Worm (Caenorhabditis elegans): ENCODE results near the gene F55H2.5.

The F55H2.5 gene

DNA sequence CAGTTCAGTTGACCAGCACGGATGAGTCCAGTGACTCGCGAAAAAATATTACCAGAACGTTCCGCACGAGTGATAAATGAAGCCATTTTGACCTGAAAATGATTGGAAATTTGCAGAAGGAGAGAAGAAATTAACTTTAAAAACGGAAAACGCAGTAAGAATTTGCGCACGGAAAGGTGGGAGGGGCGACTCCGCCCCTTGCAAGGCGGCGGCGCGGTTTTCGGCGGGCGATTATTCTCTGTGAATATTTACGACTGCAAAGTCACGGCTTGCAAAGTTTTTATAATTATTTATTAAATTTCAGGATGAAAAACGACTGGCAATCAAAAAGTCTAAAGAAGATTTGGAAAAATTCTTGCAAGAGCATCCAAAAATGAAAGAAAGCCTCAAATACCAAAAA lies 12.3 kb downstream of the F55H2.5 start, which contains the start of gene mrps-23:
mrps-23 (minus strand) TSS at position 92 of the 400 bp plus-strand sequence.
- TF ChIP-seq unc-39 (tag; optimal IDR thresholded peaks at IDR 0.05): no peak
- peak; percentile 48 for TF ChIP-seq nfya-1 (tag; optimal IDR thresholded peaks at IDR 0.05; ENCODE audit: insufficient read depth)
- TF ChIP-seq hmg-11 (tag; optimal IDR thresholded peaks at IDR 0.05): peak; percentile 22
- TF ChIP-seq pha-4 (tag; optimal IDR thresholded peaks at IDR 0.05): peak; percentile 3
- TF ChIP-seq ceh-16 (tag; optimal IDR thresholded peaks at IDR 0.05): no peak

DNA sequence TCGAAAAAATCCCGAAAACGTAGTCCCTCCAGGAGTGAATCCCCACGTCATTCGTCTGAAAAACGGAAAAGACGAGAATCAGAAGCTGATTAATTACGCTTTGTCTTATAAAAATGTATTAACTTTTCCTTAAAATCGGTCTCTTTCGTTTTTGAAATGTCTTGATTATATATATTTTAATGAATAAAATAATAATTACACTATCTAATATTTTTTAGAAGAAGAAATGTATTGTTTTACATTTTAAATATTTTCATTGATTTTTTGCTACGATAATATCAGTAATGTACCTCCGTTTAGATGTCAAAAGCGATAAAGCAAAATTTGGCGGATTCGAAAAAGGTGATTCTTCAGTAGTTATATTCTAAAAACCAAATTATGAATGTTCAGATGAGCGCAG lies 14.0 kb downstream of the F55H2.5 start, which contains the start of gene trpp-3:
trpp-3 (plus strand) TSS at position 301 of the 400 bp plus-strand sequence.
- no peak for TF ChIP-seq nhr-237 (tag; optimal IDR thresholded peaks at IDR 0.05)
- TF ChIP-seq pha-4 (tag; optimal IDR thresholded peaks at IDR 0.05): no peak
- TF ChIP-seq eor-1 (tag; optimal IDR thresholded peaks at IDR 0.05): no peak
- TF ChIP-seq sea-2 (GFP tag; optimal IDR thresholded peaks at IDR 0.05): no peak
- no peak for TF ChIP-seq unc-62 (GFP tag; optimal IDR thresholded peaks at IDR 0.05)
- no peak for TF ChIP-seq ztf-11 (tag; optimal IDR thresholded peaks at IDR 0.05)
- TF ChIP-seq ceh-82 (tag; optimal IDR thresholded peaks at IDR 0.05): no peak
- TF ChIP-seq R02D3.7 (tag; optimal IDR thresholded peaks at IDR 0.05): no peak
- TF ChIP-seq elt-3 (tag; optimal IDR thresholded peaks at IDR 0.05): no peak

DNA sequence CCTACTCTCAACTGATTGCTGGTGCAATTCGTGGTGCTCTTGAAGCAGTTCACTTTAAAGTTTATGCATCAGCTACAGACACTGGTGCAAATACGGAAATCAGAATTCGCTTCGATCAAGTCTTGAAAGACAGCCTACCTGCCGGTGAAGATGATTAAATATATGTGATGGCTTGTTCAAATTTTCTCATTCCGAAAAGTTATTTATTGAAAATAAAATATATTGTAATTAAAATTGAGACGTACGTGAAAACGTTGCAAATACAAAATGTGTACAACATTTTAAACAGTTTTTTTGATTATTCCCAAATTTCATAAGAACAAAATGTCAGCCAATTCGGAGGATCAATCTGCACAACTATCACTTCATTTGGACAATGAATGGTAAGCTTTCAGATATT lies 15.6 kb downstream of the F55H2.5 start, which contains the start of gene ZK1098.6:
ZK1098.6 (plus strand) TSS at position 301 of the 400 bp plus-strand sequence.
- TF ChIP-seq ceh-28 (tag; optimal IDR thresholded peaks at IDR 0.05) (no peak), nhr-237 (tag; optimal IDR thresholded peaks at IDR 0.05) (no peak), pha-4 (tag; optimal IDR thresholded peaks at IDR 0.05) (no peak), ceh-16 (tag; optimal IDR thresholded peaks at IDR 0.05) (no peak), aly-2 (tag; optimal IDR thresholded peaks at IDR 0.05) (no peak), ztf-4 (tag; optimal IDR thresholded peaks at IDR 0.05) (no peak), nhr-12 (tag; optimal IDR thresholded peaks at IDR 0.05) (no peak), jun-1 (tag; optimal IDR thresholded peaks at IDR 0.05) (no peak), ztf-11 (tag; optimal IDR thresholded peaks at IDR 0.05) (no peak), nfya-1 (tag; optimal IDR thresholded peaks at IDR 0.05; ENCODE audit: insufficient read depth) (no peak), pqm-1 (tag; optimal IDR thresholded peaks at IDR 0.05) (no peak)

DNA sequence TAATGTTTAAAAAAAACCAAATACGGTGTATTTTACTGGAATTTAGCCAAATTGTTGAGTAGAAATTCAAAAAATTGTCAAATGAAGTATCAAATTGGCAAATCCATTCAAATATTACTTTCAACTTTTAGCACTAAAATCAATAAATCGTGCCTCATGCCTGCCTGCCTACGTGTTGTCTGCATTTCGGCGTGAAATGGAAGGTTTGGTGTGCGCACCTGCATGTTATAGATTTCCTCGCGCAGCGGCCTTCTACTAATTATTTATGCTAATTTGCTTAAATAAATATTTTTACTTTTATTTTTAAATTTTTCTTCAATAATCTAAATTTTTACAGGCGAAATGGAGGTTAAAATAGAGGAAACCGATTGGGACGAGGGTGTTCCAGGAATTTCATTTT lies 17.6 kb downstream of the F55H2.5 start, which contains the start of gene ZK1098.2:
ZK1098.2 (plus strand) TSS at position 336 of the 400 bp plus-strand sequence.
- TF ChIP-seq nhr-25 (tag; optimal IDR thresholded peaks at IDR 0.05) (no peak), ama-1 (optimal IDR thresholded peaks at IDR 0.05) (no peak), nfya-1 (tag; optimal IDR thresholded peaks at IDR 0.05; ENCODE audit: insufficient read depth) (peak; percentile 34), ztf-4 (tag; optimal IDR thresholded peaks at IDR 0.05) (no peak), pha-4 (tag; optimal IDR thresholded peaks at IDR 0.05) (peak; percentile 69), nhr-11 (tag; optimal IDR thresholded peaks at IDR 0.05) (no peak)

DNA sequence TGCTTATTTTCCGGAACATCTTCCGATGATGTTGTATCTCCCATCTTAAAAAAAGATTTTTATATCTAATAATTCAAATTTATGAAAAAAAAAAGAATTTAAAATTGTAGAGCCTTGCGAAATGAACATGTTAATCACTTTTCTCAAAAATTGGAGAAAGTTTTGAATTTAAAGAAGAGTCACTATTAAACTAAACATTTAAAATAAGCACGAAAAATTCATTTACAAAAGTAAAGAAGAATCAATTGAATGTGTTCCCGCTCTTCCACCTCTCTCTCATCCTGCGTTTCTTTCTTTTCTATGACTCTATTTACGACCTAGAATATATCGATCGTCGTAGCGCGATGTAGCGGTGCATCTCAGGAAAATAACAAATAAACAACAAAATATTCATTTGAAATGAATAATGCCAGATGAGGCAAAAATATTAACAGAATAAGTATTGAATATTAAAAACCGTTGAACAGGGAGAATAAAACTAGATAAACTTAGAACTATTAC lies 27.4 kb downstream of the F55H2.5 start, which contains the start of gene ZK1098.3:
ZK1098.3 (minus strand) TSS at position 51 of the 501 bp plus-strand sequence.
- TF ChIP-seq mdl-1 (tag; optimal IDR thresholded peaks at IDR 0.05) (no peak), ceh-28 (tag; optimal IDR thresholded peaks at IDR 0.05) (peak; percentile 63), tbx-2 (tag; optimal IDR thresholded peaks at IDR 0.05) (no peak), pha-4 (tag; optimal IDR thresholded peaks at IDR 0.05) (peak; percentile 67), nfya-1 (tag; optimal IDR thresholded peaks at IDR 0.05; ENCODE audit: insufficient read depth) (peak; percentile 44)

DNA sequence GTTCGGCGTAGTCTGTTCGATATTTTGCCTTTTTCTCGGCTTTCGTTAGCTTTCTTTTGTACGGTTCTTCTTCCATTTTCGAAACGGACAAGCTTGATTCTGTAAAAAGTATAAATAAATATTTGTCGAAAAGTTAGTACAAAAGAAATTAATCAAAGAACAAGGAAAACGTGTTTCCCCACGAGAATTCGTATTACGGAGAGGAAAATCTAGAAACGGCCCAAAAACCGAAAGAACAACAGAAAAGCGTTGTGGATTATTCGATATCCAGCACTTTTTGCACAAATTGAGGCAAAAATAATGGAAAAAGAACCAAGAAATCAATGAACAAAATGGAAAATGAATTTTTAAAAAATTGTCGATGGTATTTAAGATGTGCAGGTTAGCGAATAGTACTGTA lies 31.0 kb downstream of the F55H2.5 start, which contains the start of gene mut-7:
mut-7 (minus strand) TSS at position 101 of the 400 bp plus-strand sequence.
- TF ChIP-seq jun-1 (tag; optimal IDR thresholded peaks at IDR 0.05) (no peak), lin-39 (tag; optimal IDR thresholded peaks at IDR 0.05) (no peak), pha-4 (tag; optimal IDR thresholded peaks at IDR 0.05) (no peak), tbx-2 (tag; optimal IDR thresholded peaks at IDR 0.05) (no peak), elt-3 (tag; optimal IDR thresholded peaks at IDR 0.05) (no peak), egl-27 (tag; optimal IDR thresholded peaks at IDR 0.05) (no peak), R02D3.7 (tag; optimal IDR thresholded peaks at IDR 0.05) (no peak)

DNA sequence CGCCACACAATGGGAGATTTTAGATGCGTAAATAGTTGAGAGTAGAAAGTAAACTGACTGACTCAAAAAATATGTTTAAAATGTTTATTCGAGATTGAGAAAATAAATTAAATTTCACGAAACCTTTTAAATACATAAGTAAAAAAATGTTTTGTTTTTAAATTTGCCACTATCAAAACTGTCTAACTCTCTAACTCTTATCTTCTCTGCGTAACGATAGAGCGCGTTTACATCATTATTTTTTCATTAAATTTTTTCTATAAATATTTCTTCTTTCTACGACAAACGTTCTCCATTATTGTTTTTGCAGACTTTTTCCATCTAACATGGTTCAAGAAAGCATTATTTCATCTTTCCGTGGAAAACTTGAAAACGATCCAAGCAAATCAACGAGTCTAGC lies 31.5 kb downstream of the F55H2.5 start, which contains the start of gene eif-2Balpha:
eif-2Balpha (plus strand) TSS at position 304 of the 400 bp plus-strand sequence.
- TF ChIP-seq skn-1 (tag; optimal IDR thresholded peaks at IDR 0.05) (no peak), tbx-2 (tag; optimal IDR thresholded peaks at IDR 0.05) (no peak), nhr-12 (tag; optimal IDR thresholded peaks at IDR 0.05) (no peak), ceh-28 (tag; optimal IDR thresholded peaks at IDR 0.05) (no peak), daf-12 (tag; optimal IDR thresholded peaks at IDR 0.05) (no peak), ceh-16 (tag; optimal IDR thresholded peaks at IDR 0.05) (no peak), nhr-76 (tag; optimal IDR thresholded peaks at IDR 0.05) (no peak), unc-62 (GFP tag; optimal IDR thresholded peaks at IDR 0.05) (no peak), elt-2 (tag; optimal IDR thresholded peaks at IDR 0.05) (peak; percentile 9), lin-15B (tag; optimal IDR thresholded peaks at IDR 0.05) (peak; percentile 58), lin-39 (tag; optimal IDR thresholded peaks at IDR 0.05) (no peak), elt-3 (tag; optimal IDR thresholded peaks at IDR 0.05) (no peak), nhr-77 (tag; optimal IDR thresholded peaks at IDR 0.05) (no peak), egl-27 (tag; optimal IDR thresholded peaks at IDR 0.05) (no peak), pqm-1 (tag; optimal IDR thresholded peaks at IDR 0.05) (no peak), hmg-11 (tag; optimal IDR thresholded peaks at IDR 0.05) (peak; percentile 6), R02D3.7 (tag; optimal IDR thresholded peaks at IDR 0.05) (no peak), nhr-11 (tag; optimal IDR thresholded peaks at IDR 0.05) (no peak), lsy-12 (tag; optimal IDR thresholded peaks at IDR 0.05) (no peak), pha-4 (tag; optimal IDR thresholded peaks at IDR 0.05) (peak; percentile 86), nfya-1 (tag; optimal IDR thresholded peaks at IDR 0.05; ENCODE audit: insufficient read depth) (peak; percentile 32), nhr-25 (tag; optimal IDR thresholded peaks at IDR 0.05) (no peak), zag-1 (tag; optimal IDR thresholded peaks at IDR 0.05) (no peak), snpc-4 (tag; optimal IDR thresholded peaks at IDR 0.05) (peak; percentile 8), aly-2 (tag; optimal IDR thresholded peaks at IDR 0.05) (no peak), ceh-9 (tag; optimal IDR thresholded peaks at IDR 0.05) (no peak)
